Worm (Caenorhabditis elegans) whole organism, early embryonic: Measurements from ENCODE around the gene inos-1.

Experiments
- ama-1 ChIP-seq: fragments of 150-350 bp; optimal IDR thresholded peaks from 2 replicates; lab custom pipeline; 2014
- flt-1 ChIP-seq: fragments of 200-800 bp; sonication (Bioruptor generic); IDR thresholded peaks from 2 replicates; pipeline ENCODE4 v1.3.6; 2022; ENCODE audit warnings: missing genetic modification characterization, missing compliant biosample characterization
- tra-4 ChIP-seq: sonication (generic microtip); optimal IDR thresholded peaks from 2 replicates; lab custom pipeline; 2017; ENCODE audit warnings: missing genetic modification characterization, missing compliant biosample characterization

DNA sequence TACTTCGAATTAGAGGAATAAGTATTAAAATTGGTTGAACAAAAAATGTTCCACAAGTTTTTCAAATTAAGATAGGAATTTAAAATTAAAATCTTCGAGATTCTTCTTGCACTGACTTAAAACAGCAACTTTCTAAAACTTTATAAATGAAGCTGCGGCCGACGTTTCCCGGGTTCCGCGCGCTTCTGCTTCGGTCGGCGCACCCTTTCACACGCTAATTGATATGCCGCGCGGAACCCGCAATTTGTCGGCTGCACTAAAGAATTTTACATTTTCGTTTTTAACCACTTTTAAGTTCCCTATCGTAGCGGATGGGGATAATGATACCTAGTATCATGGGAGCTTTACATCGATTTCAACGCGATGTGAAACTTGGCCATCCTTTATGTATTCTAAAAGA is 14.6 kb upstream of the inos-1 start:
- TF ChIP-seq ama-1 (lab: Kevin White, UChicago) = no peak
- no peak for TF ChIP-seq flt-1 (GFP tag; lab: Robert Waterston, UW)
- TF ChIP-seq tra-4 = no peak
